Fruit fly (Drosophila melanogaster): ENCODE data around the gene CG1578.

CG1578 gene

DNA sequence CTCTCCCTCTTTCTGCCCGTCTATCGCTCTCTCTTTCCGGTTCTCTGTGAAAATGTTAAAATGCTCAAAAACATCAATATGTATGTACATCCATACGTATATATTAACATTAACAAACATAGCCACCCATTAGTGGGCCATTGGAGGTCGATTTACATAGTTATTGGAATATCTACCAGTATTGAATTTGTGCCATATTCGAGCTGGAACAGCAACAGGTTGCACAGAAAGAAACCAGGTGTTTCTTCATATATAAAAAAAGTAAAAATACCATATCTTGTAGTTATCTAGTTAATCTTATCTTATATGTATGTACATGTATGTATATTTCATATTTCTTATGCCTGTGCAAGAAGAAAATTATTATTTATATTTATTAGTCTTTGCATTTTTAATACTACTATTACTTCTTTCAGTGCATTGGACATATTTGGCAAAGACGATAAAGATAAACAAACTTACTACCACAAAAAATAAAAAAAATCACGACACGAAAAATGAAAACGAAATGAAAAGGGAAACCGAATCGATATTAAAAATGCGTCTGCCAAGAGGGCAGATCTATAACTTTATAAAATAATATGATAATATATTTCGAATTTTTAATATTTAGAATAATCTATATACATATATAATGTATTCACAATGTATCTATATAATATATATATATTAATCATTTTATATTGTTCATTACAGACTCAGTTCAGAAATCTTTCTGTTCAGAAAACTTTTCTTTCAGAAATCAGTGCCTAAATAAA, 32.3 kb upstream of the CG1578 start (continued):
- TF ChIP-seq Dbx (GFP tag; IDR thresholded peaks at IDR 0.05): no peak
- TF ChIP-seq CG4730 (GFP tag; IDR thresholded peaks at IDR 0.05): no peak
- no peak for TF ChIP-seq Ets65A (GFP tag)
- peak; percentile 46; the same call in 1 of the 3 replicates for TF ChIP-seq dysf (GFP tag; IDR thresholded peaks at IDR 0.05)
- TF ChIP-seq MTF-1 (GFP tag; optimal IDR thresholded peaks at IDR 0.05; ENCODE audit: borderline replicate concordance): no peak
- TF ChIP-seq toy (GFP tag; IDR thresholded peaks at IDR 0.05): no peak
- no peak for TF ChIP-seq Awh (GFP tag; IDR thresholded peaks at IDR 0.05)
- TF ChIP-seq CG32532 (GFP tag; IDR thresholded peaks at IDR 0.05): 0 out of 2 replicates have a peak, but pooled peaks have one; percentile 8
- TF ChIP-seq CG4707 (GFP tag; optimal IDR thresholded peaks at IDR 0.05): no peak
- TF ChIP-seq fd3F (GFP tag; optimal IDR thresholded peaks at IDR 0.05): peak; percentile 60
- no peak for TF ChIP-seq CG1647 (GFP tag; optimal IDR thresholded peaks at IDR 0.05)
- no peak for TF ChIP-seq disco-r (GFP tag; optimal IDR thresholded peaks at IDR 0.05)
- TF ChIP-seq sima (GFP tag; optimal IDR thresholded peaks at IDR 0.05): no peak
- TF ChIP-seq CG10543 (GFP tag; optimal IDR thresholded peaks at IDR 0.05): no peak
- no peak for TF ChIP-seq repo (GFP tag; optimal IDR thresholded peaks at IDR 0.05)
- no peak for TF ChIP-seq h (optimal IDR thresholded peaks at IDR 0.05)
- no peak for TF ChIP-seq pita (GFP tag; optimal IDR thresholded peaks at IDR 0.05)
- no peak for TF ChIP-seq bowl (GFP tag; IDR thresholded peaks at IDR 0.05)
- TF ChIP-seq CG4360 (GFP tag; IDR thresholded peaks at IDR 0.05): no peak
- TF ChIP-seq her (GFP tag; optimal IDR thresholded peaks at IDR 0.05): no peak
- TF ChIP-seq CoRest (tag; optimal IDR thresholded peaks at IDR 0.05): peak; percentile 60
- peak; percentile 57 for TF ChIP-seq Ptx1 (GFP tag; IDR thresholded peaks at IDR 0.05)
- no peak for TF ChIP-seq onecut (GFP tag; IDR thresholded peaks at IDR 0.05)
- peak; percentile 71 for TF ChIP-seq gem (tag; optimal IDR thresholded peaks at IDR 0.05)
- no peak for TF ChIP-seq HmgZ (tag; optimal IDR thresholded peaks at IDR 0.05)
- TF ChIP-seq ssp (GFP tag; IDR thresholded peaks at IDR 0.05): no peak
- TF ChIP-seq CG14710 (tag; optimal IDR thresholded peaks at IDR 0.05): no peak
- peak; percentile 26; the same call in 1 of the 2 replicates for TF ChIP-seq seq (GFP tag; IDR thresholded peaks at IDR 0.05)
- TF ChIP-seq amos (GFP tag; IDR thresholded peaks at IDR 0.05; ENCODE audit: partially characterized antibody): no peak
- TF ChIP-seq Med (GFP tag): peak; percentile 34
- TF ChIP-seq B-H1 (GFP tag; IDR thresholded peaks at IDR 0.05): peak; percentile 21; the same call in 1 of the 3 replicates
- no peak for TF ChIP-seq Sin3A (optimal IDR thresholded peaks at IDR 0.05)
- TF ChIP-seq ttk (GFP tag; IDR thresholded peaks at IDR 0.05): no peak
- no peak for TF ChIP-seq shn (GFP tag; optimal IDR thresholded peaks at IDR 0.05)
- no peak for TF ChIP-seq psq (GFP tag; optimal IDR thresholded peaks at IDR 0.05)
- TF ChIP-seq org-1 (GFP tag; optimal IDR thresholded peaks at IDR 0.05): no peak
- TF ChIP-seq Blimp-1 (GFP tag; optimal IDR thresholded peaks at IDR 0.05): peak; percentile 65
- TF ChIP-seq HLH4C (GFP tag; IDR thresholded peaks at IDR 0.05; ENCODE audit: partially characterized antibody): no peak
- TF ChIP-seq CG3847 (GFP tag; IDR thresholded peaks at IDR 0.05): no peak
- no peak for TF ChIP-seq CG34224 (GFP tag; IDR thresholded peaks at IDR 0.05; ENCODE audit: partially characterized antibody)
- no peak for TF ChIP-seq D19B (GFP tag; optimal IDR thresholded peaks at IDR 0.05)
- TF ChIP-seq CG3726 (GFP tag; IDR thresholded peaks at IDR 0.05): no peak
- no peak for TF ChIP-seq CG12236 (GFP tag; optimal IDR thresholded peaks at IDR 0.05)
- no peak for TF ChIP-seq CG11398 (GFP tag; optimal IDR thresholded peaks at IDR 0.05)
- TF ChIP-seq Sry-δ (GFP tag; optimal IDR thresholded peaks at IDR 0.05): no peak
- TF ChIP-seq ro (GFP tag; IDR thresholded peaks at IDR 0.05): no peak
- no peak for TF ChIP-seq ERR (GFP tag; optimal IDR thresholded peaks at IDR 0.05)
- 0 out of 3 replicates have a peak, but pooled peaks have one; percentile 19 for TF ChIP-seq CG2199 (GFP tag; IDR thresholded peaks at IDR 0.05)
- no peak for TF ChIP-seq Mad (GFP tag; optimal IDR thresholded peaks at IDR 0.05)
- no peak for TF ChIP-seq CG17612 (GFP tag; IDR thresholded peaks at IDR 0.05)
- TF ChIP-seq CTCF (GFP tag; optimal IDR thresholded peaks at IDR 0.05): no peak
- no peak for TF ChIP-seq ftz-f1 (GFP tag; optimal IDR thresholded peaks at IDR 0.05)

Data from whole organism, embryonic.